Worm (Caenorhabditis elegans) whole organism, late embryonic: ENCODE data around the gene nekl-3.

Experiments used
- C08G9.2 ChIP-seq: sonication (generic microtip); optimal IDR thresholded peaks from 2 replicates; lab custom pipeline; 2016; ENCODE audit warnings: mild to moderate bottlenecking, missing genetic modification characterization, moderate library complexity, missing compliant biosample characterization
- K09A11.1 ChIP-seq: sonication (generic microtip); optimal IDR thresholded peaks from 2 replicates; lab custom pipeline; 2017; ENCODE audit warnings: antibody characterized with exemption, mild to moderate bottlenecking, missing genetic modification characterization, missing compliant biosample characterization; ENCODE audit not compliant: insufficient read depth
- T23F11.4 ChIP-seq: fragments of 200-800 bp; sonication (Bioruptor generic); optimal IDR thresholded peaks from 2 replicates; lab custom pipeline; 2018; ENCODE audit warnings: mild to moderate bottlenecking, missing genetic modification characterization, missing compliant biosample characterization
- Y22D7AL.16 ChIP-seq: sonication (generic microtip); optimal IDR thresholded peaks from 2 replicates; lab custom pipeline; 2016; ENCODE audit warnings: missing genetic modification characterization, missing compliant biosample characterization
- ceh-2 ChIP-seq: sonication (generic microtip); optimal IDR thresholded peaks from 2 replicates; lab custom pipeline; 2016; ENCODE audit warnings: missing genotype, missing genetic modification characterization, missing compliant biosample characterization
- ceh-22 ChIP-seq: sonication (generic microtip); optimal IDR thresholded peaks from 2 replicates; lab custom pipeline; 2017; ENCODE audit warnings: missing biosample characterization, missing genetic modification characterization
- ceh-24 ChIP-seq: sonication (generic microtip); optimal IDR thresholded peaks from 2 replicates; lab custom pipeline; 2016; ENCODE audit warnings: mild to moderate bottlenecking, missing genetic modification characterization, missing compliant biosample characterization
- ceh-30 ChIP-seq: fragments of 150-350 bp; optimal IDR thresholded peaks from 2 replicates; lab custom pipeline; 2014; ENCODE audit warnings: missing biosample characterization, missing genetic modification characterization
- ceh-31 ChIP-seq: sonication (generic microtip); optimal IDR thresholded peaks from 2 replicates; lab custom pipeline; 2016; ENCODE audit warnings: missing genetic modification characterization, missing compliant biosample characterization
- ceh-9 ChIP-seq: sonication (generic microtip); optimal IDR thresholded peaks from 2 replicates; lab custom pipeline; 2016; ENCODE audit warnings: mild to moderate bottlenecking, missing genetic modification characterization, inconsistent platforms, missing compliant biosample characterization
- che-1 ChIP-seq: sonication (generic microtip); optimal IDR thresholded peaks from 2 replicates; lab custom pipeline; 2016; ENCODE audit warnings: mild to moderate bottlenecking, missing genetic modification characterization, missing compliant biosample characterization
- ets-4 ChIP-seq: sonication (generic microtip); optimal IDR thresholded peaks from 2 replicates; lab custom pipeline; 2016; ENCODE audit warnings: missing genetic modification characterization, missing compliant biosample characterization
- fax-1 ChIP-seq: sonication (generic microtip); optimal IDR thresholded peaks from 2 replicates; lab custom pipeline; 2016; ENCODE audit warnings: missing genotype, missing genetic modification characterization, missing compliant biosample characterization
- fkh-10 ChIP-seq: fragments of 150-350 bp; optimal IDR thresholded peaks from 2 replicates; lab custom pipeline; 2014; ENCODE audit warnings: missing biosample characterization, missing genetic modification reagents, missing genetic modification characterization
- fkh-6 ChIP-seq: sonication (generic microtip); optimal IDR thresholded peaks from 2 replicates; lab custom pipeline; 2016; ENCODE audit warnings: missing genetic modification characterization, missing compliant biosample characterization
- gmeb-2 ChIP-seq: sonication (generic microtip); optimal IDR thresholded peaks from 2 replicates; lab custom pipeline; 2016; ENCODE audit warnings: missing genetic modification characterization, inconsistent platforms, missing compliant biosample characterization
- hlh-13 ChIP-seq: fragments of 200-800 bp; sonication (Bioruptor generic); optimal IDR thresholded peaks from 2 replicates; lab custom pipeline; 2018; ENCODE audit warnings: mild to moderate bottlenecking, missing genetic modification characterization, missing compliant biosample characterization
- hlh-6 ChIP-seq: sonication (generic microtip); optimal IDR thresholded peaks from 2 replicates; lab custom pipeline; 2016; ENCODE audit warnings: missing genotype, missing genetic modification characterization, missing compliant biosample characterization
- lin-11 ChIP-seq: fragments of 200-800 bp; sonication (Bioruptor generic); optimal IDR thresholded peaks from 2 replicates; lab custom pipeline; 2018; ENCODE audit warnings: mild to moderate bottlenecking, missing genetic modification characterization, missing compliant biosample characterization
- madf-2 ChIP-seq: sonication (generic microtip); optimal IDR thresholded peaks from 2 replicates; lab custom pipeline; 2017; ENCODE audit warnings: missing genetic modification characterization, missing compliant biosample characterization
- nfya-1 ChIP-seq: sonication (generic microtip); optimal IDR thresholded peaks from 2 replicates; lab custom pipeline; 2017; ENCODE audit warnings: missing genetic modification characterization, mild to moderate bottlenecking, missing compliant biosample characterization, antibody characterized with exemption, moderate library complexity
- nhr-11 ChIP-seq: fragments of 150-350 bp; optimal IDR thresholded peaks from 2 replicates; lab custom pipeline; 2014; ENCODE audit warnings: missing biosample characterization, missing genetic modification characterization
- pag-3 ChIP-seq: sonication (generic microtip); optimal IDR thresholded peaks from 2 replicates; lab custom pipeline; 2016; ENCODE audit warnings: missing compliant biosample characterization, missing genetic modification characterization, borderline replicate concordance
- pat-9 ChIP-seq: fragments of 200-800 bp; sonication (Bioruptor generic); optimal IDR thresholded peaks from 2 replicates; lab custom pipeline; 2018; ENCODE audit warnings: mild to moderate bottlenecking, missing genetic modification characterization, moderate library complexity, missing compliant biosample characterization
- pha-2 ChIP-seq: sonication (generic microtip); optimal IDR thresholded peaks from 2 replicates; lab custom pipeline; 2017; ENCODE audit warnings: mild to moderate bottlenecking, missing genetic modification characterization, missing compliant biosample characterization
- pros-1 ChIP-seq: fragments of 150-350 bp; optimal IDR thresholded peaks from 2 replicates; lab custom pipeline; 2014; ENCODE audit warnings: missing biosample characterization, missing genetic modification reagents, missing genetic modification characterization
- sox-2 ChIP-seq: fragments of 200-800 bp; sonication (Bioruptor generic); IDR thresholded peaks from 2 replicates; pipeline ENCODE4 v1.3.6; 2022; ENCODE audit warnings: missing genetic modification reagents, missing genetic modification characterization, missing compliant biosample characterization
- sox-4 ChIP-seq: sonication (generic microtip); optimal IDR thresholded peaks from 2 replicates; lab custom pipeline; 2017; ENCODE audit warnings: mild to moderate bottlenecking, missing genetic modification characterization, inconsistent platforms, missing compliant biosample characterization
- tbx-2 ChIP-seq: sonication (generic microtip); optimal IDR thresholded peaks from 2 replicates; lab custom pipeline; 2016; ENCODE audit warnings: missing genetic modification characterization, missing compliant biosample characterization
- unc-3 ChIP-seq, 2 experiments: fragments of 200-800 bp in 1 of 2; sonication (Bioruptor generic) in 1 of 2; sonication (generic microtip) in 1 of 2; conservative IDR thresholded peaks in 1 of 2; optimal IDR thresholded peaks in 1 of 2; 2 replicates each; pipeline versions ENCODE4 v1.3.6 to Lab custom; 2016 to 2022; ENCODE audit warnings: missing compliant biosample characterization in 2 of 2, missing genetic modification characterization in 2 of 2, missing genetic modification reagents in 1 of 2
- unc-42 ChIP-seq: sonication (generic microtip); optimal IDR thresholded peaks from 2 replicates; lab custom pipeline; 2016; ENCODE audit warnings: missing genotype, missing genetic modification characterization, missing compliant biosample characterization
- unc-55 ChIP-seq: sonication (generic microtip); optimal IDR thresholded peaks from 2 replicates; lab custom pipeline; 2017; ENCODE audit warnings: missing biosample characterization, missing genetic modification reagents, missing genetic modification characterization
- unc-86 ChIP-seq: sonication (generic microtip); optimal IDR thresholded peaks from 2 replicates; lab custom pipeline; 2016; ENCODE audit warnings: missing genetic modification characterization, missing compliant biosample characterization

The nekl-3 gene

DNA sequence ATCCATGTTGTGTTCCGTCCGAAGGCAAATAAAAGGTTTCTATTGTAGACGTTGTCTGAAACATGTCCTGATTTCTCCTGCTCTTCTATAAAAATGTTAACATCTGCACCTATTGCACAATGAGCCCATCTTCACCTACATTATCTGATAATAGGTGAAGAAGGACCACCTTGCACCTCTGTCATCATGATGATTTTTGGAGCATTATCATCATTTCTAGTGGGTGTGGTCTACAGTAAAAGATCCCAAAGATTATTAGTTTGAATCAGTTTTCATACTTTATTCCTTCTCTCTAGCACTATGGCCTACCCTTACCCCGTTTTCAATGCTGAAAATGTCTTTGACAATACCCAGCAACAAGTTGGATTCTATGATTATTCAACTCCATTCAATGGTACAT lies 39.0 kb upstream of the nekl-3 start, which contains the start of gene med-1:
med-1 (plus strand) TSS at position 301 of the 400 bp plus-strand sequence.
- TF ChIP-seq pros-1 (tag; lab: Kevin White, UChicago) (no peak), hlh-13 (GFP tag; lab: Kevin White, UChicago) (no peak), ceh-2 (tag; lab: Kevin White, UChicago) (no peak), ceh-22 (tag; lab: Kevin White, UChicago) (no peak), nfya-1 (tag; lab: Kevin White, UChicago) (no peak), gmeb-2 (tag; lab: Kevin White, UChicago) (no peak), tbx-2 (tag; lab: Kevin White, UChicago) (no peak), che-1 (tag; lab: Kevin White, UChicago) (no peak), lin-11 (tag; lab: Kevin White, UChicago) (no peak), Y22D7AL.16 (tag; lab: Kevin White, UChicago) (no peak), unc-42 (tag; lab: Kevin White, UChicago) (no peak), unc-55 (GFP tag; lab: Kevin White, UChicago) (no peak), sox-4 (tag; lab: Kevin White, UChicago) (no peak), K09A11.1 (tag; lab: Kevin White, UChicago) (no peak), unc-3 (GFP tag; conservative IDR thresholded peaks at IDR 0.05; lab: Robert Waterston, UW) (no peak), unc-3 (tag; optimal IDR thresholded peaks at IDR 0.05; lab: Kevin White, UChicago) (no peak), madf-2 (tag; lab: Kevin White, UChicago) (no peak), nhr-11 (tag; lab: Kevin White, UChicago) (no peak), ceh-9 (tag; lab: Kevin White, UChicago) (no peak), C08G9.2 (tag; lab: Kevin White, UChicago) (no peak), fax-1 (tag; lab: Kevin White, UChicago) (no peak)

DNA sequence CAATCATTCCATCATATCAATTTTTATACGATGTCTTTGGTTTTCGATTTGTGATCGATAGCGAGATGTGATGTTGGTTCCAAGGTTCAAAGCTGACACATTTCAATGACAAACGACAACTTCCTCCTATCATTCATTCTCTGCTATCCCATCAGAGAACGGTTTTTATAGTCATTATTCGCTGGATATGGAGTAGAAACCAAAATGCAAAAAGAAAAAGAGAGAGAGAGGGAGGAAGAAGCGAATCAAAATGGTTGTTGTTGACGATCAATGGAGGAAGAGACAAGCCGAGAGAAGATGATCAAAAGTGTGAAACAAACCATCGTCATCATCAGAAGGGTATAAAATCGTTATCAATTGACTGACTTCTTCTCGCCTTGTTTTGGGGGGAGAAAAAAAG lies 34.1 kb upstream of the nekl-3 start, which contains the start of gene T24D3.2:
T24D3.2 (plus strand) TSS at position 304 of the 400 bp plus-strand sequence.
- no peak for TF ChIP-seq fkh-10
- no peak for TF ChIP-seq unc-3 (GFP tag; conservative IDR thresholded peaks at IDR 0.05; lab: Robert Waterston, UW)
- no peak for TF ChIP-seq unc-3 (tag; optimal IDR thresholded peaks at IDR 0.05; lab: Kevin White, UChicago)
- no peak for TF ChIP-seq fax-1 (tag; lab: Kevin White, UChicago)
- no peak for TF ChIP-seq pros-1 (tag; lab: Kevin White, UChicago)
- no peak for TF ChIP-seq pha-2
- TF ChIP-seq ceh-31 (tag; lab: Kevin White, UChicago): no peak
- TF ChIP-seq, all 69 proteins: peak for 0

DNA sequence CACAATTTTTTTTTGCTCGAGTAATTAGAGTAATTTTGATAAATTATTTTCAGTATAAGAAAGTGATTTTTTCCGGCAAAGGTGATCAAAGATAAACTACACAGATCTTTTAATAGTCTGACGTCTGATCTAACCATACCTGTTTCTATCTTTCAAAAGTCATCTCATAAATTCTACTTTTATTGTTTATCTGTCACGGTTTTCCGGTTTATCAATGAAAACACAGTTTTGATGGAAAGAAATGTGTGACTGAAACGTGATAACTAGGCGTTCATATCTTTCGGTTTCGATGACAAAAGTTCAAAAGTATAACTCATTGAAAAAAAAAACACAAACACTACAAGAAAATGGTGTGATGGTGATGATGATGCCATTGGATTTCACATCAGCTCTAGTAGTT lies 31.3 kb upstream of the nekl-3 start:
- TF ChIP-seq hlh-6 (tag; lab: Kevin White, UChicago) (no peak), ets-4 (no peak), nfya-1 (tag; lab: Kevin White, UChicago) (no peak), pag-3 (tag; lab: Kevin White, UChicago) (no peak), ceh-2 (tag; lab: Kevin White, UChicago) (no peak), T23F11.4 (GFP tag; lab: Kevin White, UChicago) (no peak), pat-9 (tag; lab: Kevin White, UChicago) (no peak), pros-1 (tag; lab: Kevin White, UChicago) (no peak), unc-3 (GFP tag; conservative IDR thresholded peaks at IDR 0.05; lab: Robert Waterston, UW) (no peak), unc-3 (tag; optimal IDR thresholded peaks at IDR 0.05; lab: Kevin White, UChicago) (no peak), fkh-6 (tag; lab: Kevin White, UChicago) (no peak), sox-2 (GFP tag; lab: Robert Waterston, UW) (no peak), ceh-30 (tag; lab: Kevin White, UChicago) (no peak), gmeb-2 (tag; lab: Kevin White, UChicago) (no peak), sox-4 (tag; lab: Kevin White, UChicago) (no peak), ceh-22 (tag; lab: Kevin White, UChicago) (no peak), ceh-24 (tag; lab: Kevin White, UChicago) (no peak)
- TF ChIP-seq, all 69 proteins: peak for 0

ce11 chrX:12415832-12416231 lies 24.6 kb upstream of the nekl-3 start:
- TF ChIP-seq unc-86 (no peak), hlh-6 (tag; lab: Kevin White, UChicago) (no peak)
